Fruit fly (Drosophila melanogaster) whole organism, embryonic: ENCODE results near the gene Tomosyn.

ENCODE experiments used
- Adf1 ChIP-seq: fragments of 200-800 bp; sonication (Bioruptor generic); IDR thresholded peaks from 2 replicates; pipeline ENCODE4 v1.3.6; 2022; ENCODE audit warnings: missing biosample characterization, missing genetic modification characterization
- CG10543 ChIP-seq: fragments of 200-800 bp; sonication (Bioruptor generic); optimal IDR thresholded peaks from 3 replicates; lab custom pipeline; 2017; ENCODE audit warnings: missing biosample characterization, mild to moderate bottlenecking, missing genetic modification characterization, moderate library complexity
- CG10654 ChIP-seq: fragments of 200-800 bp; sonication (Bioruptor generic); optimal IDR thresholded peaks from 2 replicates; lab custom pipeline; 2016; ENCODE audit warnings: missing biosample characterization, missing genetic modification characterization
- CG11560 ChIP-seq: fragments of 200-800 bp; sonication (Bioruptor generic); IDR thresholded peaks from 3 replicates; pipeline ENCODE4 v1.3.6; 2022; ENCODE audit warnings: missing biosample characterization, missing genetic modification characterization
- CG11723 ChIP-seq: fragments of 200-800 bp; sonication (Bioruptor generic); optimal IDR thresholded peaks from 2 replicates; lab custom pipeline; 2017; ENCODE audit warnings: missing biosample characterization, mild to moderate bottlenecking, missing genetic modification characterization
- CG12299 ChIP-seq: fragments of 200-800 bp; sonication (Bioruptor generic); optimal IDR thresholded peaks from 2 replicates; lab custom pipeline; 2018; ENCODE audit warnings: missing biosample characterization, mild to moderate bottlenecking, missing genetic modification characterization
- CG15479 ChIP-seq: fragments of 200-800 bp; sonication (Bioruptor generic); optimal IDR thresholded peaks from 3 replicates; lab custom pipeline; 2019; ENCODE audit warnings: missing biosample characterization, mild to moderate bottlenecking, missing genetic modification characterization, moderate library complexity
- CG17568 ChIP-seq: fragments of 200-800 bp; sonication (Bioruptor generic); optimal IDR thresholded peaks from 2 replicates; lab custom pipeline; 2018; ENCODE audit warnings: missing biosample characterization, mild to moderate bottlenecking, missing genetic modification characterization, moderate library complexity
- CG18599 ChIP-seq: fragments of 200-800 bp; sonication (Bioruptor generic); optimal IDR thresholded peaks from 3 replicates; lab custom pipeline; 2017; ENCODE audit warnings: missing biosample characterization, missing genetic modification characterization, mild to moderate bottlenecking, moderate library complexity, missing genetic modification reagents
- CG34376 ChIP-seq: fragments of 200-800 bp; sonication (Bioruptor generic); optimal IDR thresholded peaks from 2 replicates; lab custom pipeline; 2018; ENCODE audit warnings: missing biosample characterization, mild to moderate bottlenecking, missing genetic modification characterization
- Deaf1 ChIP-seq: fragments of 200-800 bp; optimal IDR thresholded peaks from 3 replicates; lab custom pipeline; 2019; ENCODE audit warnings: missing biosample characterization, mild to moderate bottlenecking, missing genetic modification characterization, moderate library complexity
- ERR ChIP-seq: fragments of 200-800 bp; sonication (Bioruptor generic); optimal IDR thresholded peaks from 2 replicates; lab custom pipeline; 2016; ENCODE audit warnings: missing biosample characterization, missing genetic modification characterization
- Ets65A ChIP-seq: fragments of 200-800 bp; sonication (Bioruptor generic); peaks from one replicate; lab custom pipeline; 2016; ENCODE audit warnings: missing biosample characterization, missing genetic modification characterization
- Hey ChIP-seq: fragments of 200-800 bp; sonication (Bioruptor generic); optimal IDR thresholded peaks from 3 replicates; lab custom pipeline; 2018; ENCODE audit warnings: missing biosample characterization, mild to moderate bottlenecking, missing genetic modification characterization
- Hmr ChIP-seq: fragments of 200-800 bp; sonication (Bioruptor generic); optimal IDR thresholded peaks from 3 replicates; lab custom pipeline; 2017; ENCODE audit warnings: mild to moderate bottlenecking, missing biosample characterization, missing genetic modification reagents, missing genetic modification characterization
- Hr78 ChIP-seq, 2 experiments: fragments of 200-800 bp in 1 of 2; fragments of >200 bp in 1 of 2; sonication (Bioruptor generic) in 1 of 2; optimal IDR thresholded peaks; 2 replicates each; lab custom pipeline; 2017 to 2019; ENCODE audit warnings: missing biosample characterization in 2 of 2, missing genetic modification characterization in 2 of 2, mild to moderate bottlenecking in 1 of 2, moderate library complexity in 1 of 2
- Mad ChIP-seq: fragments of 200-800 bp; sonication (Bioruptor generic); optimal IDR thresholded peaks from 2 replicates; lab custom pipeline; 2016; ENCODE audit warnings: missing biosample characterization, missing genetic modification characterization
- Rfx ChIP-seq: fragments of 200-800 bp; sonication (Bioruptor generic); IDR thresholded peaks from 2 replicates; pipeline ENCODE4 v1.3.6; 2022; ENCODE audit warnings: missing biosample characterization, missing genetic modification characterization
- Trl ChIP-seq, 3 experiments: fragments of >200 bp in 2 of 3; fragments of 200-800 bp in 1 of 3; sonication (Bioruptor generic) in 1 of 3; optimal IDR thresholded peaks; 2 replicates in 1 of 3; 3 replicates in 2 of 3; lab custom pipeline; 2016 to 2017; ENCODE audit warnings: missing biosample characterization in 1 of 3, missing genetic modification characterization in 1 of 3
- ash1 ChIP-seq: fragments of 200-800 bp; sonication (Bioruptor generic); optimal IDR thresholded peaks from 2 replicates; lab custom pipeline; 2018; ENCODE audit warnings: missing biosample characterization, mild to moderate bottlenecking, missing genetic modification characterization
- cg ChIP-seq: fragments of 200-800 bp; sonication (Bioruptor generic); optimal IDR thresholded peaks from 3 replicates; lab custom pipeline; 2019; ENCODE audit warnings: missing biosample characterization, mild to moderate bottlenecking, missing genetic modification characterization, moderate library complexity
- chinmo ChIP-seq: fragments of 200-800 bp; sonication (Bioruptor generic); IDR thresholded peaks from 4 replicates; pipeline ENCODE4 v1.3.6; 2022; ENCODE audit warnings: missing biosample characterization, missing genetic modification characterization; ENCODE audit not compliant: partially characterized antibody
- ci ChIP-seq: fragments of 200-800 bp; sonication (Bioruptor generic); IDR thresholded peaks from 3 replicates; pipeline ENCODE4 v1.3.6; 2022; ENCODE audit warnings: missing biosample characterization, missing genetic modification characterization
- cwo ChIP-seq: fragments of 200-800 bp; sonication (Bioruptor generic); optimal IDR thresholded peaks from 3 replicates; lab custom pipeline; 2017; ENCODE audit warnings: missing biosample characterization, missing genetic modification characterization, mild to moderate bottlenecking, moderate library complexity, missing genetic modification reagents
- exex ChIP-seq: fragments of 200-800 bp; sonication (Bioruptor generic); optimal IDR thresholded peaks from 4 replicates; lab custom pipeline; 2018; ENCODE audit warnings: missing biosample characterization, mild to moderate bottlenecking, missing genetic modification characterization, moderate library complexity
- grn ChIP-seq: fragments of 200-800 bp; sonication (Bioruptor generic); optimal IDR thresholded peaks from 3 replicates; lab custom pipeline; 2017; ENCODE audit warnings: missing biosample characterization, missing genetic modification characterization
- kni ChIP-seq: fragments of 200-800 bp; sonication (Bioruptor generic); optimal IDR thresholded peaks from 3 replicates; lab custom pipeline; 2017; ENCODE audit warnings: mild to moderate bottlenecking, missing biosample characterization, missing genetic modification reagents, missing genetic modification characterization
- pros ChIP-seq: fragments of 200-800 bp; sonication (Bioruptor generic); optimal IDR thresholded peaks from 3 replicates; lab custom pipeline; 2019; ENCODE audit warnings: missing biosample characterization, mild to moderate bottlenecking, missing genetic modification characterization, moderate library complexity
- rib ChIP-seq: fragments of 200-800 bp; sonication (Bioruptor generic); IDR thresholded peaks from 2 replicates; pipeline ENCODE4 v1.3.6; 2022; ENCODE audit warnings: missing biosample characterization, missing genetic modification characterization
- salm ChIP-seq: fragments of 200-800 bp; sonication (Bioruptor generic); optimal IDR thresholded peaks from 2 replicates; lab custom pipeline; 2018; ENCODE audit warnings: missing biosample characterization, mild to moderate bottlenecking, missing genetic modification characterization
- sens ChIP-seq: fragments of 200-800 bp; sonication (Bioruptor generic); peaks from one replicate; lab custom pipeline; 2016; ENCODE audit warnings: missing biosample characterization, missing genetic modification characterization
- slbo ChIP-seq: fragments of 200-800 bp; sonication (Bioruptor generic); IDR thresholded peaks from 2 replicates; pipeline ENCODE4 v1.3.6; 2022; ENCODE audit warnings: missing biosample characterization, missing genetic modification characterization
- sqz ChIP-seq: fragments of 200-800 bp; sonication (Bioruptor generic); optimal IDR thresholded peaks from 3 replicates; lab custom pipeline; 2018; ENCODE audit warnings: missing biosample characterization, mild to moderate bottlenecking, missing genetic modification characterization
- stwl ChIP-seq: fragments of 200-800 bp; sonication (Bioruptor generic); optimal IDR thresholded peaks from 3 replicates; lab custom pipeline; 2018; ENCODE audit warnings: missing biosample characterization, mild to moderate bottlenecking, missing genetic modification characterization, moderate library complexity
- sug ChIP-seq: fragments of 200-800 bp; optimal IDR thresholded peaks from 2 replicates; lab custom pipeline; 2019; ENCODE audit warnings: missing biosample characterization, mild to moderate bottlenecking, missing genetic modification characterization, moderate library complexity
- twi ChIP-seq: fragments of 200-800 bp; optimal IDR thresholded peaks from 2 replicates; lab custom pipeline; 2019; ENCODE audit warnings: missing biosample characterization, mild to moderate bottlenecking, missing genetic modification characterization, moderate library complexity
- zfh1 ChIP-seq: fragments of 200-800 bp; sonication (Bioruptor generic); IDR thresholded peaks from 3 replicates; pipeline ENCODE4 v1.3.6; 2022; ENCODE audit warnings: missing biosample characterization, missing genetic modification characterization

Gene Tomosyn

DNA sequence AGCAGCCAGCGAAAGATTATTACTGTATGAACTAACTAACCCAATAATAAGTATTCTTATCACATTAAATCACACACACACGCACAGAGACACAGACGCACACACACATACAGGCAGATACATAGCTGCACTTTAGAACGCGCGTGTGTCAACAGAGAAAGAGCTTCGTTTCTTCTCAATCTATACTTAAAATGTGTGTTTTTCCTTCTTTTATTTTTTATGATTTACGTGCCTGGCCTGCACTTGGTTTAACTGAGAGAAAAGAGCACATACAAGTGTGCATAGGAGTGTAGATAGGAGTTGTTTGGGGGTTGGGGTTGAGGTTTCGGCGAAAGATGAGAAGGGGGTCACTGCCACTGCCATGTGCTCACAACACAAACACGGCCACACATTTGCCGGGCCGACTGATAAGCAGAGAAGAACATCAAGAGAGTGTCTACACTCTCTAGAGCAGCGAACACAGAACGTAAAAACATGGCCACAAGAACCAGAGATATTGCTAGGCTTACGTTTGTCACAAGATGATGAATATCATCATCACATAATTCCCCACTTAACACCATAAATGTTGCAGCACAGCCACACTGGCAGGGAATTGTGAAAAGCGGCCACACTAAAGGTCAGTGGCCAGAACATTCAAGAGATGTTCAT is 36.3 kb downstream of the Tomosyn start (continued):
- TF ChIP-seq CG15479 (GFP tag; lab: Kevin White, UChicago), result no peak
- peak; percentile 68 for TF ChIP-seq sens (GFP tag; lab: Kevin White, UChicago)
- no peak for TF ChIP-seq slbo (GFP tag; lab: Robert Waterston, UW)
- no peak for TF ChIP-seq CG11723 (GFP tag; lab: Kevin White, UChicago)

DNA sequence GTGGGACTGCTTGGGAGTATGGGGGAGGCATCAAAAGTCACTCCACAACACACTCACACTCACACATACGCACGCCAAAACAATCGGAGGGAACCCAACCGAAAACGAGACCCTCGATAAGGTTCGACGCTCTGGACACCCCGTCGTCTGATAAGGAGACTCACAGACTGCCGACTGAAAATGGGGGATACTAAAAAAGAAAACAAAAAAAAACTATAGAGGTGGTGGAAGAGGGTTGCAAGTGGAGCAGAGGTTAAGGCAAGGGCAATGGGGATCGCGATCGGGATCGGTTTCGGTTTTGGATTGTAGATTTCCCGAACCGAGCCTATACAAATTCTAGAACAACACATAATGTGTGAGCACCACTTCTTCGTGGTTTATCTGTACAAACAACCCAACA is 37.3 kb downstream of the Tomosyn start:
- peak; percentile 59 for TF ChIP-seq Deaf1 (tag; lab: Kevin White, UChicago)
- TF ChIP-seq CG12299 (tag; lab: Kevin White, UChicago), result no peak
- TF ChIP-seq Ets65A (GFP tag; lab: Kevin White, UChicago), result peak; percentile 38
- TF ChIP-seq Adf1 (GFP tag; lab: Robert Waterston, UW), result no peak
- TF ChIP-seq ERR (GFP tag; lab: Kevin White, UChicago), result peak; percentile 94
- peak; percentile 20 for TF ChIP-seq pros (GFP tag; lab: Kevin White, UChicago)
- TF ChIP-seq cg (GFP tag; lab: Kevin White, UChicago), result peak; percentile 43
- TF ChIP-seq sug (tag; lab: Kevin White, UChicago), result peak; percentile 85
- no peak for TF ChIP-seq salm
- no peak for TF ChIP-seq CG17568 (GFP tag; lab: Kevin White, UChicago)
- no peak for TF ChIP-seq Mad
- TF ChIP-seq Hey (tag; lab: Kevin White, UChicago), result peak; percentile 2
- TF ChIP-seq kni, result peak; percentile 21
- no peak for TF ChIP-seq ash1 (GFP tag; lab: Kevin White, UChicago)
- TF ChIP-seq Rfx (GFP tag; lab: Robert Waterston, UW), result 0 out of 2 replicates have a peak, but pooled peaks have one; percentile 14
- TF ChIP-seq Trl (optimal IDR thresholded peaks at IDR 0.05; lab: Kevin White, UChicago), result no peak
- no peak for TF ChIP-seq Trl (GFP tag; optimal IDR thresholded peaks at IDR 0.05; lab: Kevin White, UChicago)
- peak; percentile 80 for TF ChIP-seq CG34376 (GFP tag; lab: Kevin White, UChicago)
- TF ChIP-seq stwl, result no peak
- 0 out of 4 replicates have a peak, but pooled peaks have one; percentile 54 for TF ChIP-seq chinmo (GFP tag; lab: Robert Waterston, UW)
- peak; percentile 80 for TF ChIP-seq CG10543 (GFP tag; lab: Kevin White, UChicago)
- no peak for TF ChIP-seq CG11560 (tag; lab: Robert Waterston, UW)
- peak; percentile 1 for TF ChIP-seq Hmr (GFP tag; lab: Kevin White, UChicago)
- peak; percentile 80 for TF ChIP-seq grn (GFP tag; lab: Kevin White, UChicago)
- TF ChIP-seq sqz (GFP tag; lab: Kevin White, UChicago), result peak; percentile 60
- no peak for TF ChIP-seq twi (tag; lab: Kevin White, UChicago)
- peak in 1 of 2 experiments; percentile 85 for TF ChIP-seq Hr78 (GFP tag; optimal IDR thresholded peaks at IDR 0.05; lab: Kevin White, UChicago)
- no peak for TF ChIP-seq ci (GFP tag; lab: Robert Waterston, UW)
- peak; percentile 66 for TF ChIP-seq cwo
- TF ChIP-seq rib (GFP tag; lab: Robert Waterston, UW), result peak; percentile 33; the same call in 1 of the 2 replicates
- peak; percentile 37 for TF ChIP-seq exex
- no peak for TF ChIP-seq CG10654 (GFP tag; lab: Kevin White, UChicago)
- TF ChIP-seq zfh1 (GFP tag; lab: Robert Waterston, UW), result no peak
- no peak for TF ChIP-seq CG18599 (GFP tag; lab: Kevin White, UChicago)
